Fruit fly (Drosophila melanogaster) whole organism, larva: ENCODE results near the gene Sfp87B.

Experiments used
- noc ChIP-seq: fragments of 200-800 bp; sonication (Bioruptor generic); optimal IDR thresholded peaks from 3 replicates; lab custom pipeline; 2019; ENCODE audit warnings: missing biosample characterization, mild to moderate bottlenecking, missing genetic modification characterization, moderate library complexity

The Sfp87B gene

DNA sequence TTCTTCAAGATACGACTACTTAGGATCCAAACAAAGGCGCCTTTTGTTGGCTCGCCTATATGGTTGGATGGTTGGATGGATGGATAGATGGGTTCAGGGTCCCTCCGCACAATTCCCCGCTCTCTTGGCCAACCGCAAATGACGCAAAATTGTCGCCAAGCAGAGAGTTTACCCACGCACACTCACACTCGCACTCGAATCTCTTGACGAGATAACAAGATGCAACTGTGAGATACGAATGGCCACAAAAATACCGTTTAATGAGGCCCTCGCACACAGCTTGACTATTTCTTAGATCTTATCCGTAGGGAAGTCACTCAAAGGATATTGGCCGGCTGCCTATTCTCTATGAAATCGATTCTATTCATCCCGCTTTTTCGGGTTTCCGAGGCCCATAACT lies 13.1 kb upstream of the Sfp87B start:
- no peak for TF ChIP-seq noc

DNA sequence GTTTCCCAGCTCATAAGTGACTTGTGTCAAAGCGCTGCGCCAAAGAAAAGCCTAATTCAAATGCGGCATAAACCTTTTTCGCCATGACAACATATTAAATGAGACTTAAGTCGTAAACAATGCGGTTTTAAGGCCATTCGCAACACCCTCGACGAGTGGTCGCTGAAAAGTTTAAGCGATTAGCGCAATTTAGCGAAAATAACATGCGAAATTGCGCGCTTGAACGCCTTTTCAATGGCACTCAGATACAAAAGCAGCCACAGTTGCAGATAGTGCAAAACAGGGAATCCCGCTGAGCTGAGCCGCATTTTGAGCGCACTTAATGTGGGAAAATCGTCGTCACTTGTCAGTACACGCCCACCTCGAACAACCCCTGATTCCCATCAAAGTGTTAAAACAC lies 12.3 kb upstream of the Sfp87B start, which contains the start of gene CG44038:
Gene CG44038, plus strand, starts transcription at position 301 of the 400 bp plus-strand sequence.
- TF ChIP-seq noc: no peak

DNA sequence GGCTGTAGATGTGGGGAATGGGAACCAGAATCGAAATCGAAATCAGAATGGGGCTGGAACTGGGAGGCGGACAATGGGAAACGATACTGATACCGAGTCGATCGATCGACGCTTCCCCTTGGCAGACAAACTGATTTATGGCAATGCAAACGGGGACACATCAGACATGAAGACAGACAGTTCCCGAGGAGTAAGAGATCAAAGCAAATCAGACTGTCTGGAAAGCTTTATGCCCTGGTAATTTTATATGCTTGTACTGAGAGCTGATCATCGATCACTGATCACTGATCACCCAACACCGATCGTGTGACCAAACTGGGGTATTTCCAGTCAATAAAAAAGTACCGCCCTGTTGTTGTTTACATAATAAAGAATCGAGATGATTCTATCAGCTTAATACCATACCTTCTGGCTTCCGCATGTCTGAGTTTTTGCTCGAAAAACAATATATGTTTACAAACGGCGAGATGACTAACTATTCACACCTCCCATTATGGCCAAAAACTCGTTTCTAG lies 3.0 kb upstream of the Sfp87B start:
- no peak for TF ChIP-seq noc

DNA sequence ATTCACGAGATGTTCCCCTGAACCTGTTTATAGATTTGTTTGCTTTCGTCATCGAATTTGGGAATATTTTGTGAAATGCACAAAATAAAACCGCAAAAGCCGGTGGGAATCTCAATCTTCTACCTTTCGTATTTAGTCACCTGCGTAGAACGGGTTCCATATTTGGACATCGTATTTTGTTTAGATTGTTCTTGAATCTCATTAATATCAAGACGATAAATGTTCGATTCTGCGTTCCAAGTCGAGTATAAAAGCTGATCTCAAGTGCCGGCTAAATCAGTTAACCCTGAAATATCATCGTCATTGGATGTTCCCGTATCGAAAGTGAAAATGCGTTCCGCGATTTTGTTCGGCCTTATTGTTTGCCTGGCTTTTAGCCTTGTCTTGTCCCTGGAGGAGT lies 2.3 kb upstream of the Sfp87B start, which contains the start of gene CG17738:
Gene CG17738, plus strand, starts transcription at position 301 of the 400 bp plus-strand sequence.
- TF ChIP-seq noc: no peak

DNA sequence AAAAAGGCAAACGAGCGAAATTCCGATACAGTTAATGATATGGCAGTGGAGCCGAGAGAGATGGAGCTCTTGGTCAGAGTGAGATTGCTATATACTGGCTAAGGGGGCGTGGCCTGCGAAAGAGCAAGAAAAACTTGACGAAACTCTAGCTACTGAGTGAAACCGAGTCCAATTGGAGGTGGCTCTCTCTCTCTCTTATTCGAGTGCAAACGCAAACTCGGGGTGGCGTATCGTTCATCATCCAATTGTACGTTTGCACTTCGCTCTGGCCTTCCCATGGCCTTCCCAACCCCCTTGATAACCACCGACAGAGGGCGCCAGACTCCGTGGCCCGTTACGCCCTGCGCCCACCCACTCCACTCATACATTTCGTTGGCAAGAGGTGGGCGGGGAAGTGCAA lies 6.1 kb downstream of the Sfp87B start:
- TF ChIP-seq noc: no peak

DNA sequence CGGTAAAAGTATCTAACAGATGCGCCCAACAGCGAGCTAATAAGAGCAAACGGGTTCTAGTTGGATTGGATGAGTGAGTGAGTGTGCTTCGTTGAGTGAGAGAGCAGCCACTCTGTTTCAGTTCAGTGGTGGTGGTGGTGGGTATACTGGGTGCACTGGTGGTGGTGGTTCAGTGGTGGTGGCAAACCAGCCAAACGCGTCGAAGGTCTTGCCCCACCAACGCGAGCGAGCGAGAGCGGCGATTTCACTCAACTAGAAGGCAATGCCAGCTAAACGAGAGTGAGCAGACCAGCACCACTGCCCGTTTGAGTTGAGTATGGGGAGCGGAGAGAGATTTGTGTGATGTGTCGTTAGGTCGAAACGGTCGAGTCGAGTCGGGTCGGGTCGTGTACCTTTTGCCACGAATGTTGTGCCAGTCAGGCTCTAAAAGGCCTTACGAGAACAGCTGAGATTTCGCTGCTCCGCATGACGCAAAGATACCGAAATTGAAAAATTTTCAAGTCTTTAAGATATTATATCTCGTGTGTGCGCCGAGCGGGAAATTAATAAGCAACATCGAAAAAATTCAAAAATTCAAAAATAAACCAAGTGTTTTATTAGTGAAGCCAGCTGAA lies 7.9 kb downstream of the Sfp87B start:
- TF ChIP-seq noc: no peak

DNA sequence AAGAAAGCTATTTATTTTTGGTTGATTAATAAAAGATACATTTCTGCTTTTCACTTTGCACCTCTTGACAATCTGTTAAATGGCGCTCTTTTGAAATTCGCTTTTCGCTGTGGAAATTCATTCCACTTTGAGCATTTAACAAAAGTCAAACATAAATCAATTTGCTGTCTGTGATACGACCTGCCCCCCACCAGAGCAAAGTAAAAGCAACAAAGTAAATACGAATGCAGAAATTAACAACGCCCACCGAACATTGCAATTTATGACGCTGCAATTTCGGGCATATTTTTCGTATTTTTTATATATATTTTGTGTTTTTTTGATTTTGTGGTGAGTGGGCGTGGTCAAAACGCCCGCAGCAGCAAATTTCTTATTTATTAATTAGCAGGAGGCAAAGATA lies 12.7 kb downstream of the Sfp87B start:
- TF ChIP-seq noc: no peak

DNA sequence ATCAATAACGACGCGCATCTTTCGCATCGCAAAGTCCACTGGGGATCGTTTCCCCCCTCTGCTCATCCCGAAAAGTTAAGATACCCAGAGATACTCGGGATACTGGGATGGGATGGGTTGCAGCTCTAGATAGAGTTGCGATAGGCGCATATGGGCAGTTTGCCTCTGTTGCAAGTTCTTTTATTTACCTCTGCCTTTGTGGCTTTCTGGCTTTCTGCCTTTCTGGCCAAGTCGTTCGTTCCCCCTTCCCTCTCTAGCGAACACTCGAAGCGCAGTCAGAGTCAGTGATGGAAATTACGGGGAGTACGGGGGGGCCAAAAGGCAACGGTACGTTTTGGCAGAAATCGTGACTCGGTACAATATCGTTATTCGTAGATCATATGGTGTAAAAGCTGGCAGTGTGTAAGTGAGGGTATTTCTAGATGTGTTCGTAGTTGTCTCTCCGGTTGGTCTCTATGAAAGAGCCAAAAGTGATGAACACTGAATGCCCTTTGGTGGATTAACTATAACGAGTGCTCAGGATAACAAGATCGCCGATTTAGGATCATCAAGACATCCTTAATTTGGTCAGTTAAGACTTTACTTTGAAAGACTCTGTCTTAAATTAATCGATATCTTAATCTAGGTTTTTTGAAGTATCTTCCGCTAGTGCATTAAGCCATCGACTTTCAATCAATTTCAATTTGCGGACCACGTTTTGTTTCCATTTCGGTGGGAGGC lies 15.8 kb downstream of the Sfp87B start:
- no peak for TF ChIP-seq noc

DNA sequence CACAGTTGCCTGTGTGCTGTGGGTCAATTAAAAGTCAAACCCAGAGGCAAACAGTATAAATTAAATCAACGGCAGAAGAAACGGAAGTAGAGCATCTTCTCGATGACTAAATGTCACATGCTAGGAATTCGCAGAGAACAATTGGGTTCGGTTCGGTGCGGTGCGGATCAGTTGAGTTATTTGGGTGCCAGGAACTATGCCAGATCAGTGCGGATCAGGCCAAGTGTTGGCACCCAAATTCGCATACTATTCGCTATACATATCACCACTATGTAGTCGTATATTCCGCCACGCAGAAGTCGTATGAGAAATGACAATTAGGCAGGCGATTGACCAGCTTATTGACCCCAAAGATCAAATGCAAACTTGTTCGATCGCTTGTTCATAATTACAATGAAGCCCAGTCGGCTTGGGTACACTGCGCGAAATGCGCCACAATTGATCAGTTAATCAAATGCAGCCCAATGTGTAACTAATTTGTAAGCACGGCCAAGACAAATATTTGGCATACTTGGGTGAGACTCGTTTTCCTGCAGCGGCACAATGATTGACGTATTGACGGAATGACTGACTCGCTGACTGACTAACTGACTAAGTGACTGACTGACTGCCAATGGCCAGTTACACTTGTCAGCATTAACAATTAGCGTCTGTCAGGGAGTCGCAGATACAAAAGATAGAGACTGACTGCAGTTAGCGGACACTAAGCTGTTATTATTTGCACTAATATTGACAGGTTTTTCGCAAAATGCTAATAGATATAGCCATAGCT lies 17.7 kb downstream of the Sfp87B start:
- TF ChIP-seq noc: no peak

DNA sequence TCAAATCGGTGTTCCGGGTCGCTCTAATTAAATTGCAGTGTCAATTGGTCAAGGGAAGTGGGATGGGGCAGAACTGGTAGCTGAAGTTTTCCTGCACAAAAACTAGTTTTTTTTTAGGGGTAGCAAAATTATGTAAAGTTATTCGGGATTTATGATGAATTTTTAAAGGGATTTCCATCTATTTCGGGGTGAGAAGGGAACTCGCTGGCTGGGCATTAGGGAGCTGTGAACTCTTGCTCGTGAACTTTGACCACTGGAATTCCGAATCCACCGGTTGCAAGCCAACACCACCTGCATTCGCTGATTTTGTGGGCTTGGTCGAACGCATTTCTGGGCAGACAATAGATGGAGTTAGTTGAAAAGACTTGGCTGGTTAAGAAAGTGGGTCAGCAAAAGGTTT lies 18.9 kb downstream of the Sfp87B start:
- TF ChIP-seq noc: no peak

DNA sequence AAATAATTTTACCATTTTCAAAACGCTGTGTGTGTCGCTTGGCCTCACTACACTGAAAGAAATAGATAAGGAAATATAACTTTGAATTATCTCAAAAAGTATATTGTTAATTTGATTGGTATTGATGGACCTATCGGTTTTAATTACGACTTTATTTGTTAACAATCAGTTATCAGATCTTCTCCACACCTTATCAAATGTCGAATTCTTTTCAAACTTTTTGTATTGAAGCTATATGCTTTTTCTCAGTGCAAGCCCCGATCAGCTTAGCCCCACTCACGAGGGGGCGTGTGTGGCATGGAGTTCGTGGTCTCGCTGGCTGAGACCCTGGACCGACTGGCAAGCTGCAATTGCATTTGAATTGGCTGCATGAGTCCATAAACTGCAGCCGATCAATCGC lies 24.3 kb downstream of the Sfp87B start:
- TF ChIP-seq noc: no peak

DNA sequence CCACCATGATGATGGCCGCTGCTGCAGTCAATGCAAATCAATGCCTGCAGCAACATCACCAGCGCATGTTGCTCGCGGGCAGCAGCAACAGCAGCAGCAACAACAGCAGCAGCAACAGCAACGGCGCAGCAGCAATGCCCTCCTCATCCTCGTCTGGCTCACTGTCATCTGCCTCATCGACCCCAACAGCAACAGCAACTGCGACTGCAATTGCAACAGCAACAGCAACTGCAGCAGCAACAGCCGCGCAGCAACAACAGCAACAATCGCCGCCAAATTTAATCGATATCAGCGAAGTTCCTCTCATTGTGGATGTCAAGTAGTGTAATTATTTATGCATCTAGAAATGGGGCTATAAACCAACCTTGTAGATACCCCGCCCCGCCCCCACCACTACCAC lies 28.6 kb downstream of the Sfp87B start:
- no peak for TF ChIP-seq noc

DNA sequence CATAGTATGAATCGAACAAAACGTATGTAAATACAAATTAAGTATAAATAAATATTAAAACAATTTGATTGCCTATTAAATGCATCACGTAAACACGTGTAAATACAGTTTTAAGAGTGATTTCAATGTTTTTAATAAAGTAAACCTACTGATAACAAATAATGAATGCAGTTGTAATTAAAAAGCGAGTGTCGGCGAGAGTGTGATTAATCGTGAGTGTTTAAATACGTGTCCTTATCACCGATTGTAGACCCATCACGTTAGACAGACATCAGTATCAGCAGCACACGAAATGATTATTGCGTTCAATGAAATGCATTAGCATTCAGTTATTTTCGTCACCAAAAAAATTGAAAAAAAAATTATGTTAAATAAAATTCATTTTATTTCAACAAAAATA lies 30.0 kb downstream of the Sfp87B start:
- TF ChIP-seq noc: no peak

DNA sequence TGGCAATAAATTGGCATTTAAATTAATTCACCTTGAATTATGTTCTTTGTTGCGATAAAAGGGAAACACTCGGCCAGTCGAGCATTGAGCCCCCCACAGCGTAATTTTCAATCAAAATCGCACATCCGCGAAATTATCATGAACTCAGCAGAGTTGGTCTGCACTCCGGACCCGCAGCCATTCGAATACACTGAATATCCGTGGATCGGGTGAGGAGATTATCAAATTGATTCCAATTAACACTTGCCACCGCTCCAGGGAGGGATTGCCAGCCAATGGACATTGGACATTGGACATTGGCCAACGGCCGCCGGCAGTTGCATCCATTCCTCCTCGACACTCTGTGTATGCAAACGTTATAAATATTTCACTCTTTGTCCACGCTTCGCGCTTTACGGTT lies 34.6 kb downstream of the Sfp87B start:
- TF ChIP-seq noc: no peak

DNA sequence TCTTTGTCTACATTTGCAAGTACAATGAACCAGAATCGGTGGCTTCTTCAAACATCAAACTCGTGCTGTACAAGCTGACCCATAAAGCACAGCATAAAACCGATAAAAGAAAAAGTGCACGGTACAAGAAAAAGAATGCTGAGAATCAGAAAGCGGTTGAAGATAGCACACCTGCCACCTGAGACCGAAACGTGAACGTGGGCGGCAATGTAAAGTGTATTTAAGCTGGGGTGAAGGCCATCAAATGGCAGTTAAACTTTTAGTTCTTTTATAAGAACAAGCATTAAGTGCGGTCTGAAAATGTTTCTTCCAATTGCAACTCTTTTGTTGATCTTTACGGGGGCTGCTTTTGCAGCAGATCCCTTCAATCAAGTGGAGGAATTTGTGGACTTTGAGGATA lies 38.1 kb downstream of the Sfp87B start, which contains the start of gene CG4066:
Gene CG4066, plus strand, starts transcription at position 301 of the 400 bp plus-strand sequence.
- no peak for TF ChIP-seq noc

DNA sequence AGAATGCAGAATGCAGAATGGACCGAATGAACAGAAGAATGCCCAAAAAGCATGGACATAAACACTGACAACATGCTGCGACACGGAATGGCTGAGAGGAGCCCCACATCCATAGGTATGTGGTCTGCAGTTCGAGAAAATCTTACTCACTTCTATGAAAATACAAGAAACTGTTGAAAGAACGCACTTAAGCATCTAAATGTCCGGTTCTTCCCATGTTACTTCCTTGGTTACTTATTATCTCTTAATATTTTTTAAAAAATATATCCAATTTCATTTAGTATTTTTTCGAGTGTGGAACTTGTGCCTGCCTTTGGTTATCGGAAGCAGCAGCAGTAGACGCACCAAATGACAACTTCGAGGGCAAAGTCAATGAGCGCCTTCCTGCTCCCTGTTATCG lies 41.3 kb downstream of the Sfp87B start:
- no peak for TF ChIP-seq noc

DNA sequence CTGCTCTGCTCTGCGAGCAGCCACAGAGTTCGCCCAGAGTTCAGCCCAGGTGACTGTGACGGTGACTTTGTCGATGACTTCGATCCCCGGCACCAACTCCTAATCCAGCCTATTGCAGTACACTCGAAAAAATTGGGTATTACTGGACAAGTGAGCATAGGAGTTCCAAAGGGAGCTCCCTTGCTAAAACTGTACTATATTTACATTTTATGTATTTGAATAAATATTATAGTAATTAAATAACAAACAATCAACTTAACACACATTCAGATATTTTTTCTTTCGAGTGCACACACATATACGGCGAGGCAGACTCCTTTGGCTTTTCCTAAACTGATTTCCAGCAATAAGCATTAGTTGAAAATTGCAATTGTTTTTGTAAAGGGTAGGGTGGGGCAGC lies 42.5 kb downstream of the Sfp87B start:
- no peak for TF ChIP-seq noc
